Fruit fly (Drosophila melanogaster) S2 (cell line): ENCODE measurements around the gene Ostgamma.

ENCODE experiments used
- CG8478 ChIP-seq: fragments of >200 bp; optimal IDR thresholded peaks from 2 replicates; lab custom pipeline; 2018
- CTCF ChIP-seq, 2 experiments: fragments of >200 bp; optimal IDR thresholded peaks; 2 replicates each; lab custom pipeline; 2018

DNA sequence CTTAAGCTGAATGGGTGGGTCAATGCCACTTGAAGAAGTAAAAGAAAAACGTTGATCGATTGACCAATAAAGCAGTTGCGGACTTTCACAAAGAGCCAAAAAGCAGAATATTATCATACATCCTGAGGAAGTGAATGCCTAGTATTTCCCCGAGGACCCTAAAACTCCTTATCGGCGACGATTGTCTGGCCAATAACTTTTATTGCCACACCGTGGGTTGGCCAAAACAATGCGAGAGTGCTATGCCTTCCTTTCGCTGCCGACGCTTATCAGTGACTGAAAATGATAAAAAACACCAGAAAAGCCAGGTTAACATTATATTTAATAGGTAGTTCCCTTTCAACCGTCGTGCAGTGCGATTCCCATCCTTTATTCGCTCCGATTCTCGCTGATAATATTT is 43.9 kb upstream of the Ostgamma start, which contains the start of gene Mur29B:
- TF ChIP-seq CTCF (optimal IDR thresholded peaks at IDR 0.05; lab: Kevin White, UChicago) (no peak), CG8478 (lab: Kevin White, UChicago) (no peak)
